Fruit fly (Drosophila melanogaster) whole organism, wandering third instar larva: ENCODE results near the gene PolE1.
A peak's percentile ranks its signal among the peaks of the same experiment; 100 is the strongest.

Source experiments
- Abd-B ChIP-seq: fragments of >200 bp; optimal IDR thresholded peaks from 2 replicates; lab custom pipeline; 2017; ENCODE audit warnings: missing biosample characterization, missing genetic modification characterization
- CrebA ChIP-seq: fragments of 200-800 bp; sonication (Bioruptor generic); optimal IDR thresholded peaks from 2 replicates; lab custom pipeline; 2016; ENCODE audit warnings: missing biosample characterization, mild to moderate bottlenecking, missing genetic modification characterization, borderline replicate concordance
- Dfd ChIP-seq: fragments of >200 bp; optimal IDR thresholded peaks from 2 replicates; lab custom pipeline; 2017; ENCODE audit warnings: missing biosample characterization, missing genetic modification characterization
- Dif ChIP-seq: fragments of 200-275, 200-300 bp; sonication (Bioruptor generic); optimal IDR thresholded peaks from 2 replicates; lab custom pipeline; 2018; ENCODE audit warnings: missing biosample characterization, missing genetic modification characterization; ENCODE audit not compliant: partially characterized antibody
- HLH106 ChIP-seq: fragments of 200-800 bp; optimal IDR thresholded peaks from 3 replicates; lab custom pipeline; 2019; ENCODE audit warnings: missing biosample characterization, mild to moderate bottlenecking, missing genetic modification characterization, moderate library complexity
- Hnf4 ChIP-seq: fragments of 200-800 bp; sonication (Bioruptor generic); optimal IDR thresholded peaks from 2 replicates; lab custom pipeline; 2016; ENCODE audit warnings: missing biosample characterization, mild to moderate bottlenecking, missing genetic modification characterization
- Hr78 ChIP-seq: fragments of >200 bp; optimal IDR thresholded peaks from 2 replicates; lab custom pipeline; 2017; ENCODE audit warnings: missing biosample characterization, missing genetic modification characterization
- Hr83 ChIP-seq: fragments of 200-300 bp; sonication (Bioruptor generic); optimal IDR thresholded peaks from 2 replicates; lab custom pipeline; 2016; ENCODE audit warnings: missing biosample characterization, mild to moderate bottlenecking, missing genetic modification characterization, moderate library complexity; ENCODE audit not compliant: poor library complexity, severe bottlenecking
- Mio ChIP-seq: sonication (Bioruptor generic); optimal IDR thresholded peaks from 2 replicates; lab custom pipeline; 2016; ENCODE audit warnings: missing biosample characterization, missing genetic modification characterization
- Myc ChIP-seq: fragments of >200 bp; optimal IDR thresholded peaks from 2 replicates; lab custom pipeline; 2017
- N ChIP-seq: fragments of >200 bp; optimal IDR thresholded peaks from 2 replicates; lab custom pipeline; 2018; ENCODE audit warnings: missing biosample characterization, missing external identifiers, missing genetic modification characterization
- OdsH ChIP-seq: fragments of 200-800 bp; sonication (Bioruptor generic); optimal IDR thresholded peaks from 2 replicates; lab custom pipeline; 2016; ENCODE audit warnings: missing biosample characterization, mild to moderate bottlenecking, missing genetic modification characterization
- Rel ChIP-seq, 2 experiments: fragments of 200-800 bp; sonication (Bioruptor generic) in 1 of 2; optimal IDR thresholded peaks; 2 replicates in 1 of 2; 3 replicates in 1 of 2; lab custom pipeline; 2016 to 2019; ENCODE audit warnings: mild to moderate bottlenecking in 2 of 2, missing biosample characterization in 2 of 2, missing genetic modification characterization in 2 of 2, moderate library complexity in 1 of 2
- Sp1 ChIP-seq: fragments of 200-800 bp; sonication (Bioruptor generic); optimal IDR thresholded peaks from 3 replicates; lab custom pipeline; 2019; ENCODE audit warnings: missing biosample characterization, mild to moderate bottlenecking, missing genetic modification characterization, moderate library complexity
- br ChIP-seq: fragments of 200-800 bp; sonication (Bioruptor generic); optimal IDR thresholded peaks from 2 replicates; lab custom pipeline; 2016; ENCODE audit warnings: missing biosample characterization, missing genetic modification characterization
- dl ChIP-seq, 2 experiments: fragments of 175-275, 200-275 bp in 1 of 2; fragments of 200-275 bp in 1 of 2; sonication (Bioruptor generic); optimal IDR thresholded peaks; lab custom pipeline; 2018; ENCODE audit warnings: mild to moderate bottlenecking in 2 of 2, missing biosample characterization in 2 of 2, missing genetic modification characterization in 2 of 2, moderate library complexity in 2 of 2; ENCODE audit not compliant: partially characterized antibody in 2 of 2, insufficient read depth in 1 of 2
- dmrt93B ChIP-seq: fragments of 200-800 bp; sonication (Bioruptor generic); optimal IDR thresholded peaks from 2 replicates; lab custom pipeline; 2018; ENCODE audit warnings: missing biosample characterization, mild to moderate bottlenecking, missing genetic modification characterization
- dsf ChIP-seq: sonication (Bioruptor generic); optimal IDR thresholded peaks from 2 replicates; lab custom pipeline; 2016; ENCODE audit warnings: missing biosample characterization, missing genetic modification characterization, borderline replicate concordance
- ey ChIP-seq: fragments of 200-800 bp; sonication (Bioruptor generic); optimal IDR thresholded peaks from 2 replicates; lab custom pipeline; 2016; ENCODE audit warnings: missing biosample characterization, missing genetic modification characterization
- foxo ChIP-seq, 2 experiments: fragments of 200-800 bp; sonication (Bioruptor generic); optimal IDR thresholded peaks; 2 replicates in 1 of 2; 3 replicates in 1 of 2; lab custom pipeline; 2016 to 2017; ENCODE audit warnings: missing biosample characterization in 2 of 2, missing genetic modification characterization in 2 of 2
- fru ChIP-seq: fragments of 200-800 bp; sonication (Bioruptor generic); optimal IDR thresholded peaks from 3 replicates; lab custom pipeline; 2016; ENCODE audit warnings: missing biosample characterization, mild to moderate bottlenecking, missing genetic modification characterization
- h ChIP-seq: fragments of 200-800 bp; sonication (Bioruptor generic); optimal IDR thresholded peaks from 3 replicates; lab custom pipeline; 2016; ENCODE audit warnings: missing biosample characterization, mild to moderate bottlenecking, missing genetic modification characterization
- jim ChIP-seq: fragments of 175-275, 200-325 bp; sonication (Bioruptor generic); optimal IDR thresholded peaks from 2 replicates; lab custom pipeline; 2016; ENCODE audit warnings: missing biosample characterization, mild to moderate bottlenecking, missing genetic modification characterization
- lola ChIP-seq: fragments of >200 bp; optimal IDR thresholded peaks from 2 replicates; lab custom pipeline; 2017; ENCODE audit warnings: missing biosample characterization, missing genetic modification characterization
- pan ChIP-seq: fragments of >200 bp; optimal IDR thresholded peaks from 2 replicates; lab custom pipeline; 2017
- psq ChIP-seq: fragments of 200-800 bp; sonication (Bioruptor generic); optimal IDR thresholded peaks from 3 replicates; lab custom pipeline; 2017; ENCODE audit warnings: missing biosample characterization, mild to moderate bottlenecking, missing genetic modification characterization, moderate library complexity
- rgr ChIP-seq: fragments of 200-800 bp; sonication (Bioruptor generic); optimal IDR thresholded peaks from 3 replicates; lab custom pipeline; 2016; ENCODE audit warnings: missing biosample characterization, mild to moderate bottlenecking, missing genetic modification characterization
- sage ChIP-seq: fragments of 200-800 bp; sonication (Bioruptor generic); optimal IDR thresholded peaks from 2 replicates; lab custom pipeline; 2016; ENCODE audit warnings: missing biosample characterization, mild to moderate bottlenecking, missing genetic modification characterization
- sv ChIP-seq: fragments of 200-800 bp; sonication (Bioruptor generic); optimal IDR thresholded peaks from 3 replicates; lab custom pipeline; 2016; ENCODE audit warnings: missing biosample characterization, missing genetic modification characterization
- tai ChIP-seq: sonication (Bioruptor generic); optimal IDR thresholded peaks from 2 replicates; lab custom pipeline; 2016; ENCODE audit warnings: missing biosample characterization, missing genetic modification characterization
- woc ChIP-seq: sonication (Bioruptor generic); optimal IDR thresholded peaks from 2 replicates; lab custom pipeline; 2016; ENCODE audit warnings: missing biosample characterization, mild to moderate bottlenecking, missing genetic modification characterization

Gene PolE1

DNA sequence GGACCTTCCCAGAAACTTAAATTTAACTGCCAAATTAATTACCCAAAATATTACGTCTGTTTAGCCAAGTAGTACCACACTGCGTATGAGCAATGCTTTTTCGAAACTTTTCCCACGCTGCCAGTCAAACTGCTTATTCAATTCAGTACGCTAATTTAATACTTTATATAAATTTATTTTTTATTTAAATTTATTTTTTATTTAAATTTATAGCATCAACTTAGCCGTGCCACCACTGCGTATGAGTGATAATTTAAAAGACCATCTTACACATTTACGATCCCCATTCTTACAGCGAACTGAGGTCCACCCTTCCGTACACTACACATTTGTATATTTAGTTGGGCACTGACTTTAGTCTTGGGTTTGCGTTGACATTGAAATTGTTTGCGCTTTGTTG, 12.4 kb upstream of the PolE1 start:
- peak in 1 of 2 experiments; percentile 38 for TF ChIP-seq foxo (GFP tag; optimal IDR thresholded peaks at IDR 0.05; lab: Kevin White, UChicago)
- TF ChIP-seq Dfd: no peak
- TF ChIP-seq dmrt93B (GFP tag; lab: Kevin White, UChicago): peak; percentile 22
- TF ChIP-seq Sp1 (GFP tag; lab: Kevin White, UChicago): peak; percentile 48
- TF ChIP-seq HLH106 (tag; lab: Kevin White, UChicago): peak; percentile 43
- peak; percentile 9 for TF ChIP-seq rgr (GFP tag; lab: Kevin White, UChicago)
- TF ChIP-seq Dif (GFP tag; lab: Kevin White, UChicago): no peak
- no peak for TF ChIP-seq woc (GFP tag; lab: Kevin White, UChicago)
- no peak for TF ChIP-seq Myc
- TF ChIP-seq dl (GFP tag; optimal IDR thresholded peaks at IDR 0.05; lab: Kevin White, UChicago; ENCODE audit: insufficient read depth in 1 of 2, partially characterized antibody in 2 of 2): no peak

DNA sequence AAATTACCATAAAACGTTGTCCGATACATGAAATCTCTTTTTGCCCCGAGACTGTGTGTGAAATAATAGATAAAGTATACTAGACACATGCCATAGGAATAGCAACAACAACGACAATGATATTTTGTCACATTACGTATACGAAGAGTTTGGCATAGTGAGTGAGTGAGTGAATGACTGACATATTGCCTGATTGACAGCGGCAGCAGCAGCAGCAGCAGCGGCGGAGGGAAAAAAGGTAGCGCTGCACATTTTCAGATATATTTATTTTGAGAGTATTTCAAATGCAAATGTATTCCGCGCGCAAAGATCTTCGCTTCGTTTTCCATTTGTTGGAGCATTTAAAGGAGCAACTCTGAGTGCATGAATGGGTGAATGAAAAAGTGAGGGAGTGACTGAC, 11.4 kb upstream of the PolE1 start:
- TF ChIP-seq OdsH (no peak), fru (no peak), lola (GFP tag; lab: Kevin White, UChicago) (no peak), tai (GFP tag; lab: Kevin White, UChicago) (no peak), Sp1 (GFP tag; lab: Kevin White, UChicago) (no peak), Hr83 (GFP tag; lab: Kevin White, UChicago) (no peak), Abd-B (no peak), HLH106 (tag; lab: Kevin White, UChicago) (no peak)

DNA sequence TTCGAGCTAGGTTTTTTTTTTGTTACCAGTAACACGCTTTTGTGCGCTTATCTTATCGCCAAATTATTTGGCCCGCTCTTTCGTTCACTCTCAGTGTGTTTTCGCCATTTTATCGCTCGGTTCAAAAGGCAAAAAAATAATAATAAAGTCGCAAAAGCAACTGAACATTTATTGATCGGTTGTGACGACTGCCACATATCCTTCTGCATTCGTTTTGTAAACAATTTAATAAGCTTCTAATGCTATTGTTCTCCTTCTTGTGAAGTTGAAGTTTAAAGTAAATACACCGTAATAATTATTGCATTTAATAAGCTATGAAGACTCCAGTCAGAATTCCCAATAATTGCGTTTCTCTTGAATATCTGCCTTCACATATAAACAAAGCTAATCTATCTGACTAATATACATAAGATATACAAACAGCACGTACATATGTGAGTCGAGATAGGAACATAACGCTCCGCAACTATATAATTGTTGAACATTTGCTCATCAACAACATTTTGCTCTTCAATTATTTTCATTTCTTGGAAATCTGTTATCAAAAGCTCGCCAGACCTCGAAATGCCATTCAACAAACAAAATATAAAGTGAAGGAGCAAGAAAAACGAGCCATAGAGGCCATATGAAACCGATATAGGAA, 10.6 kb upstream of the PolE1 start:
- peak; percentile 32 for TF ChIP-seq Sp1 (GFP tag; lab: Kevin White, UChicago)
- TF ChIP-seq Hnf4 (GFP tag; lab: Kevin White, UChicago): peak; percentile 27
- TF ChIP-seq tai (GFP tag; lab: Kevin White, UChicago): peak; percentile 37
- peak; percentile 7 for TF ChIP-seq woc (GFP tag; lab: Kevin White, UChicago)
- peak; percentile 7 for TF ChIP-seq br
- no peak for TF ChIP-seq Hr83 (GFP tag; lab: Kevin White, UChicago)
- no peak for TF ChIP-seq jim (GFP tag; lab: Kevin White, UChicago)
- TF ChIP-seq dmrt93B (GFP tag; lab: Kevin White, UChicago): no peak
- TF ChIP-seq Rel (GFP tag; optimal IDR thresholded peaks at IDR 0.05; lab: Kevin White, UChicago): no peak
- peak; percentile 56 for TF ChIP-seq Rel (tag; optimal IDR thresholded peaks at IDR 0.05; lab: Kevin White, UChicago)
- no peak for TF ChIP-seq Abd-B
- peak; percentile 34 for TF ChIP-seq HLH106 (tag; lab: Kevin White, UChicago)
- TF ChIP-seq Dif (GFP tag; lab: Kevin White, UChicago): no peak
- TF ChIP-seq OdsH: peak; percentile 34
- no peak for TF ChIP-seq sage (GFP tag; lab: Kevin White, UChicago)
- no peak for TF ChIP-seq dsf (GFP tag; lab: Kevin White, UChicago)
- no peak for TF ChIP-seq sv
- no peak for TF ChIP-seq Dfd
- no peak for TF ChIP-seq N (GFP tag; lab: Kevin White, UChicago)
- TF ChIP-seq CrebA (GFP tag; lab: Kevin White, UChicago): peak; percentile 1
- peak in 1 of 2 experiments; percentile 67 for TF ChIP-seq foxo (GFP tag; optimal IDR thresholded peaks at IDR 0.05; lab: Kevin White, UChicago)
- peak; percentile 69 for TF ChIP-seq h (GFP tag; lab: Kevin White, UChicago)
- TF ChIP-seq rgr (GFP tag; lab: Kevin White, UChicago): peak; percentile 54
- peak; percentile 68 for TF ChIP-seq fru
- TF ChIP-seq pan (lab: Kevin White, UChicago): no peak
- no peak for TF ChIP-seq Hr78 (GFP tag; lab: Kevin White, UChicago)
- TF ChIP-seq ey (GFP tag; lab: Kevin White, UChicago): peak; percentile 65
- peak; percentile 40 for TF ChIP-seq psq (GFP tag; lab: Kevin White, UChicago)
- no peak for TF ChIP-seq Mio (GFP tag; lab: Kevin White, UChicago)

DNA sequence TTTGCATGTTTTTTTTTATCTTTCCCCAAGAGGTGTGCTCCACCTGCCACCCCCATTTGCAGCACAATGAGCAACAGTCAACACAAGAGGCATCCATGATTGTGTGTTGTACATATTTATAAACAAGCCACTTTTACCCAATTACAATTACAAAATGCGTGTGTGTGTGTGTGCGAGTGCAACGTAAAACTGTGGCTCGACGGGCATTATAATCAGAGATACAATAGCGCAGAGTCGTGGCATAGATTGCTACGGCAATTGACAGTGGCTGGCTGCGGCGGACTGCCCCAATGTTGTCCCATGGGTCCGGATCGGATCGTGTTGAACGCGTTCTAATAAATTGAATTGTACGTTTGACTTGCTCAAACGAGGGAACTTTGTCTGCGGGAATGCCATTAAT, 9.6 kb upstream of the PolE1 start:
- TF ChIP-seq Dfd (no peak), Rel (GFP tag; optimal IDR thresholded peaks at IDR 0.05; lab: Kevin White, UChicago) (no peak), Rel (tag; optimal IDR thresholded peaks at IDR 0.05; lab: Kevin White, UChicago) (peak; percentile 18), br (no peak)
